Fruit fly (Drosophila melanogaster) whole organism, embryonic: ENCODE data around the gene CG42465.
A peak's percentile ranks its signal among the peaks of the same experiment; 100 is the strongest.

Source experiments
- Atf-2 ChIP-seq: fragments of 200-800 bp; sonication (Bioruptor generic); optimal IDR thresholded peaks from 2 replicates; lab custom pipeline; 2016; ENCODE audit warnings: missing biosample characterization, missing genetic modification characterization
- C15 ChIP-seq: fragments of 200-800 bp; sonication (Bioruptor generic); IDR thresholded peaks from 3 replicates; pipeline ENCODE4 v1.3.6; 2022; ENCODE audit warnings: missing biosample characterization, missing genetic modification characterization
- CG10366 ChIP-seq: fragments of 200-800 bp; sonication (Bioruptor generic); IDR thresholded peaks from 2 replicates; pipeline ENCODE4 v1.3.6; 2022; ENCODE audit warnings: missing biosample characterization, missing genetic modification characterization
- CG10431 ChIP-seq: fragments of 200-800 bp; sonication (Bioruptor generic); optimal IDR thresholded peaks from 3 replicates; lab custom pipeline; 2018; ENCODE audit warnings: missing biosample characterization, mild to moderate bottlenecking, missing genetic modification characterization
- CG10979 ChIP-seq: fragments of 200-800 bp; sonication (Bioruptor generic); optimal IDR thresholded peaks from 2 replicates; lab custom pipeline; 2018; ENCODE audit warnings: missing biosample characterization, mild to moderate bottlenecking, missing genetic modification characterization, moderate library complexity
- CG13287 ChIP-seq: fragments of 200-800 bp; sonication (Bioruptor generic); IDR thresholded peaks from 2 replicates; pipeline ENCODE4 v1.3.6; 2022; ENCODE audit warnings: missing biosample characterization, missing genetic modification characterization; ENCODE audit not compliant: partially characterized antibody
- CG14667 ChIP-seq: fragments of 200-800 bp; sonication (Bioruptor generic); IDR thresholded peaks from 2 replicates; pipeline ENCODE4 v1.3.6; 2022; ENCODE audit warnings: missing biosample characterization, missing genetic modification characterization
- CG16813 ChIP-seq: fragments of 200-800 bp; sonication (Bioruptor generic); IDR thresholded peaks from 3 replicates; pipeline ENCODE4 v1.3.6; 2022; ENCODE audit warnings: missing biosample characterization, missing genetic modification characterization; ENCODE audit not compliant: partially characterized antibody
- CG17328 ChIP-seq: fragments of 200-800 bp; sonication (Bioruptor generic); IDR thresholded peaks from 2 replicates; pipeline ENCODE4 v1.3.6; 2022; ENCODE audit warnings: missing biosample characterization, missing genetic modification characterization
- CG3163 ChIP-seq: fragments of 200-800 bp; sonication (Bioruptor generic); optimal IDR thresholded peaks from 3 replicates; lab custom pipeline; 2016; ENCODE audit warnings: missing biosample characterization, missing genetic modification characterization
- CG6654 ChIP-seq: fragments of 200-800 bp; sonication (Bioruptor generic); optimal IDR thresholded peaks from 2 replicates; lab custom pipeline; 2017; ENCODE audit warnings: missing biosample characterization, mild to moderate bottlenecking, missing genetic modification characterization
- CG6765 ChIP-seq: fragments of 200-800 bp; sonication (Bioruptor generic); optimal IDR thresholded peaks from 3 replicates; lab custom pipeline; 2017; ENCODE audit warnings: missing biosample characterization, mild to moderate bottlenecking, missing genetic modification characterization
- CG6791 ChIP-seq: fragments of 200-800 bp; sonication (Bioruptor generic); IDR thresholded peaks from 3 replicates; pipeline ENCODE4 v1.3.6; 2022; ENCODE audit warnings: missing biosample characterization, missing genetic modification characterization; ENCODE audit not compliant: partially characterized antibody
- CG7271 ChIP-seq: fragments of 200-800 bp; sonication (Bioruptor generic); optimal IDR thresholded peaks from 2 replicates; lab custom pipeline; 2018; ENCODE audit warnings: missing biosample characterization, mild to moderate bottlenecking, missing genetic modification characterization, moderate library complexity
- CG7357 ChIP-seq: fragments of 200-800 bp; sonication (Bioruptor generic); IDR thresholded peaks from 3 replicates; pipeline ENCODE4 v1.3.6; 2022; ENCODE audit warnings: missing biosample characterization, missing genetic modification characterization
- CG7372 ChIP-seq: fragments of 200-800 bp; sonication (Bioruptor generic); IDR thresholded peaks from 2 replicates; pipeline ENCODE4 v1.3.6; 2022; ENCODE audit warnings: missing biosample characterization, missing genetic modification characterization
- CG9437 ChIP-seq: fragments of 200-800 bp; sonication (Bioruptor generic); optimal IDR thresholded peaks from 2 replicates; lab custom pipeline; 2018; ENCODE audit warnings: missing biosample characterization, mild to moderate bottlenecking, missing genetic modification characterization
- D19B ChIP-seq: fragments of 200-800 bp; sonication (Bioruptor generic); optimal IDR thresholded peaks from 2 replicates; lab custom pipeline; 2017; ENCODE audit warnings: missing biosample characterization, mild to moderate bottlenecking, missing genetic modification characterization
- Dfd ChIP-seq, 2 experiments: fragments of >200 bp; optimal IDR thresholded peaks; 2 replicates each; lab custom pipeline; 2017; ENCODE audit warnings: missing biosample characterization in 2 of 2, missing genetic modification characterization in 2 of 2
- Doc3 ChIP-seq: fragments of 200-800 bp; sonication (Bioruptor generic); IDR thresholded peaks from 3 replicates; pipeline ENCODE4 v1.3.6; 2022; ENCODE audit warnings: missing biosample characterization, missing genetic modification characterization; ENCODE audit not compliant: partially characterized antibody
- Dp ChIP-seq: fragments of 200-800 bp; sonication (Bioruptor generic); optimal IDR thresholded peaks from 2 replicates; lab custom pipeline; 2018; ENCODE audit warnings: missing biosample characterization, mild to moderate bottlenecking, missing genetic modification characterization, moderate library complexity
- Hr3 ChIP-seq: fragments of 200-800 bp; sonication (Bioruptor generic); optimal IDR thresholded peaks from 3 replicates; lab custom pipeline; 2016; ENCODE audit warnings: missing biosample characterization, missing genetic modification characterization
- Hsf ChIP-seq: fragments of 200-800 bp; sonication (Bioruptor generic); optimal IDR thresholded peaks from 3 replicates; lab custom pipeline; 2016; ENCODE audit warnings: missing biosample characterization, missing genetic modification characterization
- Lpt ChIP-seq: fragments of >200 bp; optimal IDR thresholded peaks from 2 replicates; lab custom pipeline; 2018; ENCODE audit warnings: missing biosample characterization, missing genetic modification characterization
- MTF-1 ChIP-seq: fragments of 200-800 bp; sonication (Bioruptor generic); optimal IDR thresholded peaks from 2 replicates; lab custom pipeline; 2018; ENCODE audit warnings: missing biosample characterization, mild to moderate bottlenecking, missing genetic modification characterization, borderline replicate concordance
- NC2β ChIP-seq: fragments of 200-800 bp; sonication (Bioruptor generic); optimal IDR thresholded peaks from 2 replicates; lab custom pipeline; 2016; ENCODE audit warnings: missing biosample characterization, missing genetic modification characterization
- PHDP ChIP-seq: fragments of 200-800 bp; sonication (Bioruptor generic); optimal IDR thresholded peaks from 3 replicates; lab custom pipeline; 2018; ENCODE audit warnings: missing biosample characterization, mild to moderate bottlenecking, missing genetic modification characterization, moderate library complexity
- Xrp1 ChIP-seq: fragments of 200-800 bp; sonication (Bioruptor generic); IDR thresholded peaks from 2 replicates; pipeline ENCODE4 v1.3.6; 2022; ENCODE audit warnings: missing biosample characterization, missing genetic modification characterization
- ase ChIP-seq: fragments of 200-800 bp; sonication (Bioruptor generic); IDR thresholded peaks from 3 replicates; pipeline ENCODE4 v1.3.6; 2022; ENCODE audit warnings: missing biosample characterization, missing genetic modification characterization
- ash1 ChIP-seq: fragments of 200-800 bp; sonication (Bioruptor generic); optimal IDR thresholded peaks from 2 replicates; lab custom pipeline; 2018; ENCODE audit warnings: missing biosample characterization, mild to moderate bottlenecking, missing genetic modification characterization
- ato ChIP-seq: fragments of 200-800 bp; sonication (Bioruptor generic); IDR thresholded peaks from 2 replicates; pipeline ENCODE4 v1.3.6; 2022; ENCODE audit warnings: missing biosample characterization, missing genetic modification characterization; ENCODE audit not compliant: partially characterized antibody
- bcd ChIP-seq: fragments of 200-800 bp; sonication (Bioruptor generic); optimal IDR thresholded peaks from 2 replicates; lab custom pipeline; 2017; ENCODE audit warnings: missing biosample characterization, mild to moderate bottlenecking, missing genetic modification characterization
- ci ChIP-seq: fragments of 200-800 bp; sonication (Bioruptor generic); IDR thresholded peaks from 3 replicates; pipeline ENCODE4 v1.3.6; 2022; ENCODE audit warnings: missing biosample characterization, missing genetic modification characterization
- dm ChIP-seq: fragments of 200-800 bp; sonication (Bioruptor generic); optimal IDR thresholded peaks from 3 replicates; lab custom pipeline; 2016; ENCODE audit warnings: missing biosample characterization, missing genetic modification characterization
- hb ChIP-seq: fragments of 200-800 bp; sonication (Bioruptor generic); IDR thresholded peaks from 3 replicates; pipeline ENCODE4 v1.3.6; 2022; ENCODE audit warnings: missing biosample characterization, missing genetic modification characterization; ENCODE audit not compliant: partially characterized antibody
- kay ChIP-seq: fragments of 200-800 bp; sonication (Bioruptor generic); optimal IDR thresholded peaks from 2 replicates; lab custom pipeline; 2016; ENCODE audit warnings: missing biosample characterization, missing genetic modification characterization
- lola ChIP-seq, 3 experiments: fragments of >200 bp in 2 of 3; fragments of 200-800 bp in 1 of 3; sonication (Bioruptor generic) in 1 of 3; optimal IDR thresholded peaks; 2 replicates each; lab custom pipeline; 2017 to 2019; ENCODE audit warnings: missing biosample characterization in 3 of 3, missing genetic modification characterization in 3 of 3, mild to moderate bottlenecking in 1 of 3, moderate library complexity in 1 of 3
- luna ChIP-seq: fragments of 200-800 bp; sonication (Bioruptor generic); optimal IDR thresholded peaks from 2 replicates; lab custom pipeline; 2016; ENCODE audit warnings: missing biosample characterization, missing genetic modification characterization
- nau ChIP-seq: fragments of 200-800 bp; sonication (Bioruptor generic); optimal IDR thresholded peaks from 3 replicates; lab custom pipeline; 2017; ENCODE audit warnings: missing biosample characterization, mild to moderate bottlenecking, missing genetic modification characterization, missing genetic modification reagents
- otp ChIP-seq: fragments of 200-800 bp; sonication (Bioruptor generic); IDR thresholded peaks from 3 replicates; pipeline ENCODE4, ENCODE4 v1.3.6; 2022; ENCODE audit warnings: missing biosample characterization, missing genetic modification characterization
- pb ChIP-seq: fragments of 200-800 bp; sonication (Bioruptor generic); optimal IDR thresholded peaks from 3 replicates; lab custom pipeline; 2016; ENCODE audit warnings: missing biosample characterization, missing genetic modification characterization
- pho ChIP-seq: fragments of 200-800 bp; sonication (Bioruptor generic); optimal IDR thresholded peaks from 2 replicates; lab custom pipeline; 2016; ENCODE audit warnings: missing biosample characterization, missing genetic modification characterization
- scrt ChIP-seq: fragments of 200-800 bp; sonication (Bioruptor generic); optimal IDR thresholded peaks from 2 replicates; lab custom pipeline; 2018; ENCODE audit warnings: missing biosample characterization, mild to moderate bottlenecking, missing genetic modification characterization, moderate library complexity
- sens ChIP-seq: fragments of 200-800 bp; sonication (Bioruptor generic); peaks from one replicate; lab custom pipeline; 2016; ENCODE audit warnings: missing biosample characterization, missing genetic modification characterization
- slou ChIP-seq: fragments of 200-800 bp; sonication (Bioruptor generic); optimal IDR thresholded peaks from 3 replicates; lab custom pipeline; 2016; ENCODE audit warnings: missing biosample characterization, missing genetic modification characterization
- stc ChIP-seq: fragments of 200-800 bp; sonication (Bioruptor generic); IDR thresholded peaks from 2 replicates; pipeline ENCODE4 v1.3.6; 2022; ENCODE audit warnings: missing biosample characterization, missing genetic modification characterization
- stwl ChIP-seq: fragments of 200-800 bp; sonication (Bioruptor generic); optimal IDR thresholded peaks from 3 replicates; lab custom pipeline; 2018; ENCODE audit warnings: missing biosample characterization, mild to moderate bottlenecking, missing genetic modification characterization, moderate library complexity
- tap ChIP-seq: fragments of 200-800 bp; optimal IDR thresholded peaks from 3 replicates; lab custom pipeline; 2019; ENCODE audit warnings: missing biosample characterization, mild to moderate bottlenecking, missing genetic modification characterization, moderate library complexity
- unc-4 ChIP-seq: fragments of 200-800 bp; sonication (Bioruptor generic); IDR thresholded peaks from 2 replicates; pipeline ENCODE4 v1.3.6; 2022; ENCODE audit warnings: missing biosample characterization, missing genetic modification characterization; ENCODE audit not compliant: partially characterized antibody
- vnd ChIP-seq: fragments of 200-800 bp; sonication (Bioruptor generic); IDR thresholded peaks from 3 replicates; pipeline ENCODE4 v1.3.6; 2022; ENCODE audit warnings: missing biosample characterization, missing genetic modification characterization; ENCODE audit not compliant: partially characterized antibody

Gene CG42465

DNA sequence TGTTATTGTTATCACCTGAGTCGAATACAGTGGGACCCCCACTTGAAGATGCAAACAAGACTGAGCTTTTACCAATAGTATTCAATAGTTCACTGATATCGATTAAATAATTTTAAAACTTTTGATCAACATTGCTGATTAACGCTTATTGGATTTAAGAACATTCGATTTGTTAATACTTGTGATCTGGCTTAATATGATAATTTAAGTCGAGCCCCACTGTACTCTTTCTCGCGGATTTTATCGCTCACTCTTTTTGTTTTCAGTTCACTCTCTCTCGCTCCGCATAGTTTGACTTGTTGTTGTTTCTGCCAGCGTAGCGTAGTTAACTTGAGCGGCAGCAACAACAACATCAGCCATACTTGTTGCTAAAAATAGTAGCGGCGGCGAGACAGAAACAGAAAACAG is 44.3 kb upstream of the CG42465 start (continued):
- TF ChIP-seq stwl (tag; lab: Kevin White, UChicago) (peak; percentile 65), vnd (GFP tag; lab: Robert Waterston, UW) (no peak), CG3163 (GFP tag; lab: Kevin White, UChicago) (peak; percentile 94), Doc3 (no peak), Xrp1 (peak; percentile 99), Hr3 (GFP tag; lab: Kevin White, UChicago) (peak; percentile 95), bcd (GFP tag; lab: Kevin White, UChicago) (peak; percentile 98), kay (GFP tag; lab: Kevin White, UChicago) (peak; percentile 95), luna (peak; percentile 96), MTF-1 (GFP tag; lab: Kevin White, UChicago) (peak; percentile 95), C15 (GFP tag; lab: Robert Waterston, UW) (peak; percentile 96), unc-4 (GFP tag; lab: Robert Waterston, UW) (peak; percentile 31; the same call in 1 of the 2 replicates), CG7372 (peak; percentile 97), tap (tag; lab: Kevin White, UChicago) (peak; percentile 99), CG16813 (no peak), CG6791 (GFP tag; lab: Robert Waterston, UW) (no peak), CG9437 (GFP tag; lab: Kevin White, UChicago) (peak; percentile 93), ci (GFP tag; lab: Robert Waterston, UW) (peak; percentile 99), CG17328 (GFP tag; lab: Robert Waterston, UW) (peak; percentile 97), Atf-2 (GFP tag; lab: Kevin White, UChicago) (peak; percentile 97), CG6765 (GFP tag; lab: Kevin White, UChicago) (peak; percentile 97), ash1 (GFP tag; lab: Kevin White, UChicago) (peak; percentile 93), Dp (GFP tag; lab: Kevin White, UChicago) (peak; percentile 30), Dfd (GFP tag; optimal IDR thresholded peaks at IDR 0.05; lab: Kevin White, UChicago) (no peak), CG10979 (tag; lab: Kevin White, UChicago) (peak; percentile 98), Lpt (GFP tag; lab: Kevin White, UChicago) (no peak), stc (GFP tag; lab: Robert Waterston, UW) (peak; percentile 98), CG10431 (GFP tag; lab: Kevin White, UChicago) (peak; percentile 96), NC2β (GFP tag; lab: Kevin White, UChicago) (peak; percentile 98), lola (GFP tag; optimal IDR thresholded peaks at IDR 0.05; lab: Kevin White, UChicago) (peak in 1 of 3 experiments; percentile 95), CG7271 (tag; lab: Kevin White, UChicago) (peak; percentile 90), pho (GFP tag; lab: Kevin White, UChicago) (peak; percentile 99), CG10366 (GFP tag; lab: Robert Waterston, UW) (peak; percentile 98), CG13287 (peak; percentile 35), CG14667 (GFP tag; lab: Robert Waterston, UW) (peak; percentile 97), CG6654 (peak; percentile 91), D19B (GFP tag; lab: Kevin White, UChicago) (peak; percentile 93), ase (peak; percentile 97), CG7357 (GFP tag; lab: Robert Waterston, UW) (peak; percentile 92), PHDP (peak; percentile 99), Hsf (GFP tag; lab: Kevin White, UChicago) (peak; percentile 98), slou (GFP tag; lab: Kevin White, UChicago) (peak; percentile 92), otp (peak; percentile 97), dm (GFP tag; lab: Kevin White, UChicago) (peak; percentile 96), nau (GFP tag; lab: Kevin White, UChicago) (peak; percentile 97), sens (GFP tag; lab: Kevin White, UChicago) (peak; percentile 100), scrt (GFP tag; lab: Kevin White, UChicago) (peak; percentile 97), pb (peak; percentile 97), ato (GFP tag; lab: Robert Waterston, UW) (no peak), hb (GFP tag; lab: Robert Waterston, UW) (no peak)
